Worm (Caenorhabditis elegans) whole organism, early embryonic: ENCODE data around the gene C28D4.7.

ENCODE experiments used
- B0310.2 ChIP-seq: sonication (generic microtip); optimal IDR thresholded peaks from 2 replicates; lab custom pipeline; 2016; ENCODE audit warnings: mild to moderate bottlenecking, missing genetic modification characterization, missing compliant biosample characterization
- F13C5.2 ChIP-seq: sonication (generic microtip); optimal IDR thresholded peaks from 2 replicates; lab custom pipeline; 2017; ENCODE audit warnings: mild to moderate bottlenecking, missing genetic modification characterization, inconsistent platforms, missing compliant biosample characterization
- aly-1 ChIP-seq: sonication (generic microtip); optimal IDR thresholded peaks from 2 replicates; lab custom pipeline; 2016; ENCODE audit warnings: missing genetic modification characterization, missing compliant biosample characterization
- ama-1 ChIP-seq: fragments of 150-350 bp; optimal IDR thresholded peaks from 2 replicates; lab custom pipeline; 2014
- ceh-13 ChIP-seq: fragments of 200-800 bp; sonication (Bioruptor generic); optimal IDR thresholded peaks from 2 replicates; lab custom pipeline; 2018; ENCODE audit warnings: mild to moderate bottlenecking, missing genetic modification characterization, missing compliant biosample characterization
- ceh-36 ChIP-seq: sonication (generic microtip); optimal IDR thresholded peaks from 2 replicates; lab custom pipeline; 2016; ENCODE audit warnings: missing genetic modification characterization, inconsistent platforms, missing compliant biosample characterization
- ets-7 ChIP-seq: sonication (generic microtip); optimal IDR thresholded peaks from 2 replicates; lab custom pipeline; 2016; ENCODE audit warnings: missing genotype, missing genetic modification characterization, missing compliant biosample characterization
- flt-1 ChIP-seq: fragments of 200-800 bp; sonication (Bioruptor generic); IDR thresholded peaks from 2 replicates; pipeline ENCODE4 v1.3.6; 2022; ENCODE audit warnings: missing genetic modification characterization, missing compliant biosample characterization
- hmbx-1 ChIP-seq: sonication (generic microtip); optimal IDR thresholded peaks from 2 replicates; lab custom pipeline; 2016; ENCODE audit warnings: mild to moderate bottlenecking, missing genetic modification characterization, missing compliant biosample characterization
- hmg-4 ChIP-seq: fragments of 200-800 bp; sonication (Bioruptor generic); optimal IDR thresholded peaks from 2 replicates; lab custom pipeline; 2018; ENCODE audit warnings: mild to moderate bottlenecking, missing genetic modification characterization, missing compliant biosample characterization
- hnd-1 ChIP-seq: sonication (generic microtip); optimal IDR thresholded peaks from 2 replicates; lab custom pipeline; 2016; ENCODE audit warnings: missing genetic modification characterization, missing compliant biosample characterization
- pes-1 ChIP-seq: fragments of 200-800 bp; sonication (Bioruptor generic); IDR thresholded peaks from 2 replicates; pipeline ENCODE4 v1.3.6; 2022; ENCODE audit warnings: missing genetic modification reagents, missing genetic modification characterization, missing compliant biosample characterization
- scrt-1 ChIP-seq: fragments of 200-800 bp; sonication (Bioruptor generic); IDR thresholded peaks from 2 replicates; pipeline ENCODE4 v1.3.6; 2022; ENCODE audit warnings: missing genetic modification characterization, missing compliant biosample characterization
- sea-1 ChIP-seq: fragments of 200-800 bp; sonication (Bioruptor generic); conservative IDR thresholded peaks from 2 replicates; pipeline ENCODE4 v1.3.6; 2022; ENCODE audit warnings: missing genetic modification characterization, missing compliant biosample characterization
- tbx-11 ChIP-seq: fragments of 200-800 bp; sonication (Bioruptor generic); IDR thresholded peaks from 2 replicates; pipeline ENCODE4 v1.3.6; 2022; ENCODE audit warnings: missing genetic modification characterization, missing compliant biosample characterization
- tbx-37 ChIP-seq: fragments of 200-800 bp; sonication (Bioruptor generic); conservative IDR thresholded peaks from 2 replicates; pipeline ENCODE4 v1.3.6; 2022; ENCODE audit warnings: missing genetic modification reagents, missing genetic modification characterization, missing compliant biosample characterization
- tra-4 ChIP-seq: sonication (generic microtip); optimal IDR thresholded peaks from 2 replicates; lab custom pipeline; 2017; ENCODE audit warnings: missing genetic modification characterization, missing compliant biosample characterization

Gene C28D4.7

ce11 chrIV:9723185-9723584, 19.8 kb downstream of the C28D4.7 start:
- TF ChIP-seq ama-1: no peak
- TF ChIP-seq ceh-36 (tag; lab: Kevin White, UChicago): no peak
- no peak for TF ChIP-seq hmg-4
- TF ChIP-seq tra-4 (tag; lab: Kevin White, UChicago): no peak
- no peak for TF ChIP-seq flt-1

DNA sequence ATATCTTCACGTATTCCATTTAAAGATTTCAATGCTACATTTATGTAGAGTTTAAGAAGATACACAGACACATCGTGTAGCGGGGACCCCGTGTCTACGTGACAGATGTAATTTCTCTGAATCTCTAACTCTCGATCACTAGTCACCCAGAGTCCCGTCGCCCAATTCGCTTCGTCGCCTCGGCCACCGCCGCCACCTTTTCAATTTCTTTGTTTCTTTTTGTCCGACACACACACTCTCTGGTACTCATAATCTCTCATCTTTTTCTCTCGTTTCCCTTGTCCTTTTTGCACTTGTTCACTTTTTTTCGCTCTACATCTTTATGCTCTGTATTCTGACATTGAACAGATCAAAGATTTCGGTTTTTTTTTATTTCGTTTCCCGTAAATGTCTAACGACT, 24.6 kb downstream of the C28D4.7 start:
- TF ChIP-seq ceh-36 (tag; lab: Kevin White, UChicago): no peak
- no peak for TF ChIP-seq flt-1

ce11 chrIV:9717844-9718243, 25.1 kb downstream of the C28D4.7 start:
- TF ChIP-seq sea-1 (GFP tag; lab: Robert Waterston, UW) (no peak), ama-1 (no peak), ceh-13 (no peak), B0310.2 (tag; lab: Kevin White, UChicago) (no peak), F13C5.2 (tag; lab: Kevin White, UChicago) (no peak), hnd-1 (no peak), tbx-37 (no peak), aly-1 (tag; lab: Kevin White, UChicago) (no peak), hmg-4 (no peak)

ce11 chrIV:9716490-9716889, 26.5 kb downstream of the C28D4.7 start:
- TF ChIP-seq B0310.2 (tag; lab: Kevin White, UChicago): no peak
- TF ChIP-seq aly-1 (tag; lab: Kevin White, UChicago): no peak
- no peak for TF ChIP-seq ceh-36 (tag; lab: Kevin White, UChicago)
- TF ChIP-seq flt-1: no peak

DNA sequence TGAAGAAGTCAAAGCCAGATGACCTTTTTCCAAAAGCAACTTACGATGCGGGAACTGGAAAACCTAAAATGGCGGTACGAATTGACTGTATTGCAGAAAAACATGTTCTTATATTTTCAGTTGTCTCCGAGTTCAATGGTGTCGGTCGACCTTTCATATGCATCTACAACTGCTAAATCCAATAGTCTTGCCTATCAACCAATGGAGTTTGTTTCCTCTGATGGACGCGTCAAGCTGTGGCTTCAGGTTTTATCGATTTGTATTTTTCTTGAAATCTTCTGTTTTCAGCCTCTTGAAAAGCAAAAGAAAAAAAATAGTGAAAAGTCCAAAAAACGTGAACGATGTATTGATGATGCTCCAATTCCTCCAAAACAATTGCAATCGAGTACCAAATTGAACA, 28.7 kb downstream of the C28D4.7 start:
- TF ChIP-seq ceh-13: no peak

DNA sequence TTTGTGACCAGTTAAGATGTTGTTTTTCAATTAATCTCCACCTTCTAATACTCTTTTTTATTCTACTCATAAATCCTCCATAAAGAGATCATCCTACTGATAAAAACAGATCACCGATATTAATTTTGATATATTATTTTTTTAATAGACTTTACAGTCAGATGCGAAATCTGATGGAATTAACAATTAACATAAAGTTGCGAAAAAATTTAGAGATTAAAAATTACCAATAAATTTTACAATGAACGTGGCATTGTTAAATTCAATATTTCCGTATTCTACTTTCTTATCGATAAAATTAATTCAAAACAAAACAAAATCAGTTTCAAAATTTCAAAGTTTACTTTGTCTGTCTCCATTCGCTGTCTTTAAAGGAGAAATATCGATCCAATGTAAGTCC, 30.2 kb downstream of the C28D4.7 start, which contains the start of gene K01H12.4:
Gene K01H12.4 (plus strand): TSS at position 301 of the 400 bp plus-strand sequence.
- no peak for TF ChIP-seq F13C5.2 (tag; lab: Kevin White, UChicago)
- no peak for TF ChIP-seq ets-7 (tag; lab: Kevin White, UChicago)
- TF ChIP-seq ceh-13: no peak

DNA sequence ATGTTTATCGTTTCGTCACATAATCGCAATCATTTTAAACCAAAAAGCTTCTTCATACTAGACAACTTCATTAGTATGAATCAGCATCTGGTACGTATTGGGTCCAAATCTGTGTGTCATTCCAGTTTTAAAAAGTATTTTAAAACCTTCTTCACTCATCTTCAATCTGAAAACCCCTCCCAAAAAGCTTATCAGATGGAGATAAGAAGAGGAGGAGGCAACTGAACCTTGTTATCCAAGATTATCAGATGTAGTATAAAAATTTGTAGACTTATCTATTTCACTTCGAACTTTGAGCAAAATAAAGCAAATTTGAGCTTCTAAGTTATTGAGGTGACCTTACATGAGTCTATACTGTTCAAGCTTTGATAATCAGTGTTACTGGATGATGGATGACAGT, 33.1 kb downstream of the C28D4.7 start, which contains the start of gene nhr-38:
Gene nhr-38 (plus strand): TSS at position 301 of the 400 bp plus-strand sequence.
- TF ChIP-seq ceh-13 (no peak), scrt-1 (GFP tag; lab: Robert Waterston, UW) (no peak), F13C5.2 (tag; lab: Kevin White, UChicago) (no peak), ama-1 (no peak), tbx-11 (GFP tag; lab: Robert Waterston, UW) (no peak), hmbx-1 (tag; lab: Kevin White, UChicago) (no peak), hmg-4 (no peak), tra-4 (tag; lab: Kevin White, UChicago) (no peak), ceh-36 (tag; lab: Kevin White, UChicago) (no peak)

ce11 chrIV:9709205-9709604, 33.7 kb downstream of the C28D4.7 start, which contains the start of gene ant-1.3:
ant-1.3 (minus strand) TSS chrIV:9709305.
- TF ChIP-seq pes-1 (GFP tag; lab: Robert Waterston, UW) (no peak), ceh-36 (tag; lab: Kevin White, UChicago) (no peak), tbx-11 (GFP tag; lab: Robert Waterston, UW) (no peak), hmg-4 (no peak), ama-1 (no peak), tbx-37 (no peak), ceh-13 (no peak), hmbx-1 (tag; lab: Kevin White, UChicago) (no peak), B0310.2 (tag; lab: Kevin White, UChicago) (no peak), hnd-1 (no peak), aly-1 (tag; lab: Kevin White, UChicago) (no peak), F13C5.2 (tag; lab: Kevin White, UChicago) (no peak), scrt-1 (GFP tag; lab: Robert Waterston, UW) (no peak)

- TF ChIP-seq F13C5.2 (tag; lab: Kevin White, UChicago) (no peak), sea-1 (GFP tag; lab: Robert Waterston, UW) (no peak), tbx-37 (no peak), flt-1 (no peak)
Observed at ce11 chrIV:9706704-9707197, 36.2 kb downstream of the C28D4.7 start, which contains the start of the genes dcaf-1 and dph-3. dcaf-1 (minus strand) TSS chrIV:9706723. dph-3 (plus strand) TSS chrIV:9707147.

DNA sequence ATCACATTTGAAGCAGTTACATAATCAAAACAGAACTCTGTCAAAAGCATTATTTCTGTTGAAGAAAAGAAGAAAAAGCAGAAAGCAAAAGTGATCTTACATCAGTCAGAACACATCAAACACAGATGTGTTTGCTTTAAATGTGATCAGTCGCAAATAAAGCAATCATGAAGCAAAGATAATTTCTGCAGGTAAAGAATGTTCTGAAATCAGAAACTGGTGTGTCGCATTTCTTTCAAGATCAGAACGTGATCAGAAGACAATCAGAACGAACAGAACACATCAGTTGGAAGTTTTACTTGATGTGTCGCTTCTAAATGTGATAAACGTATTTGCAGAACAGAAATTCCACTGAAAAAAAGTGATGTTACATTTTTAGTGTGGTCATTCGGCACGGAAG, 43.9 kb downstream of the C28D4.7 start:
- TF ChIP-seq hnd-1 (no peak), hmbx-1 (tag; lab: Kevin White, UChicago) (no peak), scrt-1 (GFP tag; lab: Robert Waterston, UW) (no peak), B0310.2 (tag; lab: Kevin White, UChicago) (no peak), tbx-37 (no peak), ets-7 (tag; lab: Kevin White, UChicago) (no peak), sea-1 (GFP tag; lab: Robert Waterston, UW) (no peak), hmg-4 (no peak), flt-1 (no peak), aly-1 (tag; lab: Kevin White, UChicago) (no peak), tbx-11 (GFP tag; lab: Robert Waterston, UW) (no peak), ama-1 (no peak), tra-4 (tag; lab: Kevin White, UChicago) (no peak), ceh-36 (tag; lab: Kevin White, UChicago) (no peak), pes-1 (GFP tag; lab: Robert Waterston, UW) (no peak), ceh-13 (no peak), F13C5.2 (tag; lab: Kevin White, UChicago) (no peak)
